Fruit fly (Drosophila melanogaster) whole organism, embryonic: ENCODE results near the gene Pp1-87B.
A peak's percentile ranks its signal among the peaks of the same experiment; 100 is the strongest.

ENCODE experiments used
- CG10321 ChIP-seq: fragments of 200-800 bp; sonication (Bioruptor generic); IDR thresholded peaks from 2 replicates; pipeline ENCODE4 v1.3.6; 2022; ENCODE audit warnings: missing biosample characterization, missing genetic modification characterization
- CG10431 ChIP-seq: fragments of 200-800 bp; sonication (Bioruptor generic); optimal IDR thresholded peaks from 3 replicates; lab custom pipeline; 2018; ENCODE audit warnings: missing biosample characterization, mild to moderate bottlenecking, missing genetic modification characterization
- CG10462 ChIP-seq: fragments of 200-800 bp; sonication (Bioruptor generic); optimal IDR thresholded peaks from 2 replicates; lab custom pipeline; 2016; ENCODE audit warnings: missing biosample characterization, missing genetic modification characterization
- CG10543 ChIP-seq: fragments of 200-800 bp; sonication (Bioruptor generic); optimal IDR thresholded peaks from 3 replicates; lab custom pipeline; 2017; ENCODE audit warnings: missing biosample characterization, mild to moderate bottlenecking, missing genetic modification characterization, moderate library complexity
- CG11398 ChIP-seq: fragments of 200-800 bp; sonication (Bioruptor generic); optimal IDR thresholded peaks from 2 replicates; lab custom pipeline; 2016; ENCODE audit warnings: missing biosample characterization, missing genetic modification characterization
- CG12219 ChIP-seq: fragments of 200-800 bp; sonication (Bioruptor generic); optimal IDR thresholded peaks from 3 replicates; lab custom pipeline; 2018; ENCODE audit warnings: missing biosample characterization, mild to moderate bottlenecking, missing genetic modification characterization
- CG12659 ChIP-seq: fragments of 200-800 bp; sonication (Bioruptor generic); optimal IDR thresholded peaks from 3 replicates; lab custom pipeline; 2017; ENCODE audit warnings: mild to moderate bottlenecking, missing biosample characterization, missing genetic modification reagents, missing genetic modification characterization
- CG14710 ChIP-seq: fragments of 200-800 bp; sonication (Bioruptor generic); optimal IDR thresholded peaks from 3 replicates; lab custom pipeline; 2019; ENCODE audit warnings: missing biosample characterization, mild to moderate bottlenecking, missing genetic modification characterization, moderate library complexity
- CG14860 ChIP-seq: fragments of 200-800 bp; sonication (Bioruptor generic); IDR thresholded peaks from 3 replicates; pipeline ENCODE4 v1.3.6; 2022; ENCODE audit warnings: missing biosample characterization, missing genetic modification characterization; ENCODE audit not compliant: partially characterized antibody
- CG16815 ChIP-seq: fragments of 200-800 bp; sonication (Bioruptor generic); optimal IDR thresholded peaks from 3 replicates; lab custom pipeline; 2017; ENCODE audit warnings: missing biosample characterization, mild to moderate bottlenecking, missing genetic modification characterization
- CG18262 ChIP-seq: fragments of 200-800 bp; optimal IDR thresholded peaks from 3 replicates; lab custom pipeline; 2019; ENCODE audit warnings: missing biosample characterization, mild to moderate bottlenecking, missing genetic modification characterization, moderate library complexity
- CG2129 ChIP-seq: fragments of 200-800 bp; sonication (Bioruptor generic); IDR thresholded peaks from 2 replicates; pipeline ENCODE4 v1.3.6; 2022; ENCODE audit warnings: missing biosample characterization, missing genetic modification characterization; ENCODE audit not compliant: partially characterized antibody
- CG2678 ChIP-seq: fragments of 200-800 bp; sonication (Bioruptor generic); optimal IDR thresholded peaks from 3 replicates; lab custom pipeline; 2019; ENCODE audit warnings: missing biosample characterization, mild to moderate bottlenecking, missing genetic modification characterization, moderate library complexity
- CG30020 ChIP-seq: fragments of 200-800 bp; optimal IDR thresholded peaks from 2 replicates; lab custom pipeline; 2019; ENCODE audit warnings: missing biosample characterization, mild to moderate bottlenecking, missing genetic modification characterization, moderate library complexity
- CG32532 ChIP-seq: fragments of 200-800 bp; sonication (Bioruptor generic); IDR thresholded peaks from 2 replicates; pipeline ENCODE4 v1.3.6; 2022; ENCODE audit warnings: missing biosample characterization, missing genetic modification characterization
- CG3838 ChIP-seq: fragments of 200-800 bp; sonication (Bioruptor generic); optimal IDR thresholded peaks from 3 replicates; lab custom pipeline; 2016; ENCODE audit warnings: missing biosample characterization, missing genetic modification characterization
- CG7786 ChIP-seq: fragments of 200-800 bp; sonication (Bioruptor generic); optimal IDR thresholded peaks from 2 replicates; lab custom pipeline; 2016; ENCODE audit warnings: missing biosample characterization, missing genetic modification characterization
- CG8290 ChIP-seq, 3 experiments: fragments of 200-800 bp; sonication (Bioruptor generic); optimal IDR thresholded peaks; 2 replicates each; lab custom pipeline; 2016 to 2019; ENCODE audit warnings: missing biosample characterization in 3 of 3, missing genetic modification characterization in 3 of 3, mild to moderate bottlenecking in 2 of 3, moderate library complexity in 1 of 3
- CHES-1-like ChIP-seq: fragments of 200-800 bp; sonication (Bioruptor generic); optimal IDR thresholded peaks from 2 replicates; lab custom pipeline; 2016; ENCODE audit warnings: missing biosample characterization, missing genetic modification characterization
- CTCF ChIP-seq: fragments of 200-800 bp; sonication (Bioruptor generic); optimal IDR thresholded peaks from 2 replicates; lab custom pipeline; 2017; ENCODE audit warnings: missing biosample characterization, mild to moderate bottlenecking, missing genetic modification characterization, moderate library complexity
- Dip3 ChIP-seq: fragments of 200-800 bp; sonication (Bioruptor generic); optimal IDR thresholded peaks from 3 replicates; lab custom pipeline; 2016; ENCODE audit warnings: missing biosample characterization, missing genetic modification characterization
- Doc3 ChIP-seq: fragments of 200-800 bp; sonication (Bioruptor generic); IDR thresholded peaks from 3 replicates; pipeline ENCODE4 v1.3.6; 2022; ENCODE audit warnings: missing biosample characterization, missing genetic modification characterization; ENCODE audit not compliant: partially characterized antibody
- Dref ChIP-seq: fragments of 200-800 bp; sonication (Bioruptor generic); IDR thresholded peaks from 2 replicates; pipeline ENCODE4 v1.3.6; 2022; ENCODE audit warnings: missing biosample characterization, missing genetic modification characterization
- Ets65A ChIP-seq: fragments of 200-800 bp; sonication (Bioruptor generic); peaks from one replicate; lab custom pipeline; 2016; ENCODE audit warnings: missing biosample characterization, missing genetic modification characterization
- Fer1 ChIP-seq: fragments of 200-800 bp; sonication (Bioruptor generic); optimal IDR thresholded peaks from 2 replicates; lab custom pipeline; 2017; ENCODE audit warnings: missing biosample characterization, mild to moderate bottlenecking, missing genetic modification characterization
- Hmx ChIP-seq: fragments of 200-800 bp; sonication (Bioruptor generic); optimal IDR thresholded peaks from 2 replicates; lab custom pipeline; 2016; ENCODE audit warnings: missing biosample characterization, missing genetic modification characterization
- Hr39 ChIP-seq: fragments of >200 bp; optimal IDR thresholded peaks from 2 replicates; lab custom pipeline; 2017
- Mrtf ChIP-seq: fragments of 200-800 bp; sonication (Bioruptor generic); IDR thresholded peaks from 3 replicates; pipeline ENCODE4 v1.3.6; 2022; ENCODE audit warnings: missing biosample characterization, missing genetic modification characterization
- Myb ChIP-seq: fragments of 200-800 bp; sonication (Bioruptor generic); optimal IDR thresholded peaks from 2 replicates; lab custom pipeline; 2016; ENCODE audit warnings: missing biosample characterization, missing genetic modification characterization
- NC2β ChIP-seq: fragments of 200-800 bp; sonication (Bioruptor generic); optimal IDR thresholded peaks from 2 replicates; lab custom pipeline; 2016; ENCODE audit warnings: missing biosample characterization, missing genetic modification characterization
- Pdp1 ChIP-seq, 2 experiments: fragments of 200-800 bp; sonication (Bioruptor generic); optimal IDR thresholded peaks; 3 replicates each; lab custom pipeline; 2016; ENCODE audit warnings: missing biosample characterization in 2 of 2, missing genetic modification characterization in 2 of 2, mild to moderate bottlenecking in 1 of 2, moderate library complexity in 1 of 2
- Taf1 ChIP-seq: fragments of 200-800 bp; sonication (Bioruptor generic); IDR thresholded peaks from 2 replicates; pipeline ENCODE4 v1.3.6; 2022; ENCODE audit warnings: missing biosample characterization, missing genetic modification characterization
- amos ChIP-seq: fragments of 200-800 bp; sonication (Bioruptor generic); IDR thresholded peaks from 2 replicates; pipeline ENCODE4 v1.3.6; 2022; ENCODE audit warnings: missing biosample characterization, missing genetic modification characterization; ENCODE audit not compliant: partially characterized antibody
- ap ChIP-seq: fragments of 200-800 bp; sonication (Bioruptor generic); IDR thresholded peaks from 2 replicates; pipeline ENCODE4 v1.3.6; 2022; ENCODE audit warnings: missing biosample characterization, missing genetic modification characterization
- bab2 ChIP-seq: fragments of 200-800 bp; sonication (Bioruptor generic); optimal IDR thresholded peaks from 2 replicates; lab custom pipeline; 2016; ENCODE audit warnings: missing biosample characterization, missing genetic modification characterization
- corto ChIP-seq: fragments of 200-800 bp; sonication (Bioruptor generic); optimal IDR thresholded peaks from 2 replicates; lab custom pipeline; 2016; ENCODE audit warnings: missing biosample characterization, mild to moderate bottlenecking, missing genetic modification characterization, moderate library complexity
- exex ChIP-seq: fragments of 200-800 bp; sonication (Bioruptor generic); optimal IDR thresholded peaks from 4 replicates; lab custom pipeline; 2018; ENCODE audit warnings: missing biosample characterization, mild to moderate bottlenecking, missing genetic modification characterization, moderate library complexity
- ftz-f1 ChIP-seq: fragments of 200-800 bp; sonication (Bioruptor generic); optimal IDR thresholded peaks from 2 replicates; lab custom pipeline; 2016; ENCODE audit warnings: missing biosample characterization, missing genetic modification characterization
- gcm ChIP-seq: fragments of 200-800 bp; sonication (Bioruptor generic); optimal IDR thresholded peaks from 2 replicates; lab custom pipeline; 2019; ENCODE audit warnings: missing biosample characterization, mild to moderate bottlenecking, missing genetic modification characterization, moderate library complexity
- h ChIP-seq: fragments of >200 bp; optimal IDR thresholded peaks from 2 replicates; lab custom pipeline; 2017
- ham ChIP-seq: fragments of 200-800 bp; sonication (Bioruptor generic); IDR thresholded peaks from 2 replicates; pipeline ENCODE4 v1.3.6; 2022; ENCODE audit warnings: missing biosample characterization, missing genetic modification characterization
- mam ChIP-seq: fragments of 200-800 bp; sonication (Bioruptor generic); optimal IDR thresholded peaks from 3 replicates; lab custom pipeline; 2016; ENCODE audit warnings: missing biosample characterization, missing genetic modification characterization
- pfk ChIP-seq: fragments of 200-800 bp; sonication (Bioruptor generic); optimal IDR thresholded peaks from 2 replicates; lab custom pipeline; 2018; ENCODE audit warnings: missing biosample characterization, mild to moderate bottlenecking, missing genetic modification characterization, moderate library complexity
- pnt ChIP-seq: fragments of 200-800 bp; sonication (Bioruptor generic); optimal IDR thresholded peaks from 3 replicates; lab custom pipeline; 2016; ENCODE audit warnings: missing biosample characterization, missing genetic modification characterization
- ro ChIP-seq: fragments of 200-800 bp; sonication (Bioruptor generic); IDR thresholded peaks from 2 replicates; pipeline ENCODE4 v1.3.6; 2022; ENCODE audit warnings: missing biosample characterization, missing genetic modification characterization
- sens-2 ChIP-seq: fragments of 200-800 bp; sonication (Bioruptor generic); IDR thresholded peaks from 2 replicates; pipeline ENCODE4 v1.3.6; 2022; ENCODE audit warnings: missing biosample characterization, missing genetic modification characterization
- sisA ChIP-seq: fragments of 200-800 bp; sonication (Bioruptor generic); IDR thresholded peaks from 2 replicates; pipeline ENCODE4 v1.3.6; 2022; ENCODE audit warnings: missing biosample characterization, missing genetic modification characterization
- sob ChIP-seq: fragments of 200-800 bp; sonication (Bioruptor generic); IDR thresholded peaks from 2 replicates; pipeline ENCODE4 v1.3.6; 2022; ENCODE audit warnings: missing biosample characterization, missing genetic modification characterization
- ssp ChIP-seq: fragments of 200-800 bp; sonication (Bioruptor generic); IDR thresholded peaks from 2 replicates; pipeline ENCODE4 v1.3.6; 2022; ENCODE audit warnings: missing biosample characterization, missing genetic modification characterization
- tna ChIP-seq: fragments of 200-800 bp; sonication (Bioruptor generic); IDR thresholded peaks from 2 replicates; pipeline ENCODE4 v1.3.6; 2022; ENCODE audit warnings: missing biosample characterization, missing genetic modification characterization; ENCODE audit not compliant: partially characterized antibody
- trh ChIP-seq: fragments of 200-800 bp; sonication (Bioruptor generic); optimal IDR thresholded peaks from 2 replicates; lab custom pipeline; 2016; ENCODE audit warnings: missing biosample characterization, missing genetic modification characterization
- wek ChIP-seq: fragments of 200-800 bp; sonication (Bioruptor generic); optimal IDR thresholded peaks from 3 replicates; lab custom pipeline; 2018; ENCODE audit warnings: missing biosample characterization, mild to moderate bottlenecking, missing genetic modification characterization, moderate library complexity
- zfh1 ChIP-seq: fragments of 200-800 bp; sonication (Bioruptor generic); IDR thresholded peaks from 3 replicates; pipeline ENCODE4 v1.3.6; 2022; ENCODE audit warnings: missing biosample characterization, missing genetic modification characterization

Pp1-87B gene

dm6 chr3R:12451376-12451775 is 25.7 kb upstream of the Pp1-87B start (continued):
- TF ChIP-seq Mrtf (no peak), tna (GFP tag; lab: Robert Waterston, UW) (no peak), CG11398 (GFP tag; lab: Kevin White, UChicago) (no peak), Dref (no peak), sob (GFP tag; lab: Robert Waterston, UW) (no peak), Myb (GFP tag; lab: Kevin White, UChicago) (no peak), CG8290 (GFP tag; optimal IDR thresholded peaks at IDR 0.05; lab: Kevin White, UChicago) (no peak), CG8290 (tag; optimal IDR thresholded peaks at IDR 0.05; lab: Kevin White, UChicago) (peak in 1 of 2 experiments; percentile 65), CG10462 (GFP tag; lab: Kevin White, UChicago) (no peak), bab2 (GFP tag; lab: Kevin White, UChicago) (peak; percentile 29), amos (no peak), CHES-1-like (GFP tag; lab: Kevin White, UChicago) (no peak), pnt (GFP tag; lab: Kevin White, UChicago) (no peak), sens-2 (GFP tag; lab: Robert Waterston, UW) (no peak), CG7786 (GFP tag; lab: Kevin White, UChicago) (no peak), wek (no peak), CTCF (no peak), CG3838 (no peak), CG32532 (no peak), CG10321 (no peak), ro (GFP tag; lab: Robert Waterston, UW) (no peak), CG10543 (no peak), Taf1 (GFP tag; lab: Robert Waterston, UW) (no peak), Doc3 (GFP tag; lab: Robert Waterston, UW) (no peak), h (lab: Kevin White, UChicago) (no peak), CG30020 (tag; lab: Kevin White, UChicago) (no peak), CG12659 (GFP tag; lab: Kevin White, UChicago) (peak; percentile 19), CG14860 (GFP tag; lab: Robert Waterston, UW) (no peak), Fer1 (peak; percentile 43), CG18262 (tag; lab: Kevin White, UChicago) (no peak), Pdp1 (GFP tag; optimal IDR thresholded peaks at IDR 0.05; lab: Kevin White, UChicago) (no peak), CG14710 (no peak), zfh1 (GFP tag; lab: Robert Waterston, UW) (0 out of 3 replicates have a peak, but pooled peaks have one; percentile 24), CG2678 (tag; lab: Kevin White, UChicago) (no peak), corto (no peak), ham (no peak), CG2129 (GFP tag; lab: Robert Waterston, UW) (no peak), Hmx (GFP tag; lab: Kevin White, UChicago) (no peak), ftz-f1 (GFP tag; lab: Kevin White, UChicago) (no peak), pfk (GFP tag; lab: Kevin White, UChicago) (no peak), ap (GFP tag; lab: Robert Waterston, UW) (peak; percentile 35; the same call in 1 of the 2 replicates), Hr39 (lab: Kevin White, UChicago) (no peak), CG16815 (GFP tag; lab: Kevin White, UChicago) (no peak), trh (no peak), Dip3 (GFP tag; lab: Kevin White, UChicago) (no peak), exex (tag; lab: Kevin White, UChicago) (no peak), mam (GFP tag; lab: Kevin White, UChicago) (peak; percentile 20), CG10431 (GFP tag; lab: Kevin White, UChicago) (no peak), ssp (no peak), Ets65A (GFP tag; lab: Kevin White, UChicago) (peak; percentile 49), sisA (0 out of 2 replicates have a peak, but pooled peaks have one; percentile 31), CG12219 (GFP tag; lab: Kevin White, UChicago) (peak; percentile 23), NC2β (GFP tag; lab: Kevin White, UChicago) (no peak), gcm (GFP tag; lab: Kevin White, UChicago) (no peak)
